Worm (Caenorhabditis elegans) whole organism, L2 larva: ENCODE results near the gene T26A8.4.
A peak's percentile ranks its signal among the peaks of the same experiment; 100 is the strongest.

Experiments
- C34F6.9 ChIP-seq: fragments of 150-350 bp; optimal IDR thresholded peaks from 2 replicates; lab custom pipeline; 2014; ENCODE audit warnings: missing biosample characterization, missing genetic modification characterization
- F13H6.1 ChIP-seq: sonication (generic microtip); optimal IDR thresholded peaks from 2 replicates; lab custom pipeline; 2016; ENCODE audit warnings: missing genetic modification characterization, missing compliant biosample characterization
- ZK546.5 ChIP-seq: sonication (generic microtip); optimal IDR thresholded peaks from 2 replicates; lab custom pipeline; 2017; ENCODE audit warnings: missing biosample characterization, missing genetic modification characterization
- alr-1 ChIP-seq: fragments of 150-350 bp; optimal IDR thresholded peaks from 2 replicates; lab custom pipeline; 2014; ENCODE audit warnings: missing biosample characterization, missing genetic modification characterization
- aly-2 ChIP-seq: fragments of 150-350 bp; optimal IDR thresholded peaks from 2 replicates; lab custom pipeline; 2014; ENCODE audit warnings: missing biosample characterization, missing genetic modification characterization
- ama-1 ChIP-seq: fragments of 150-350 bp; optimal IDR thresholded peaks from 2 replicates; lab custom pipeline; 2018; ENCODE audit warnings: inconsistent platforms
- blmp-1 ChIP-seq: sonication (generic microtip); optimal IDR thresholded peaks from 2 replicates; lab custom pipeline; 2017; ENCODE audit warnings: missing genetic modification characterization, mild to moderate bottlenecking, missing compliant biosample characterization, antibody characterized with exemption, moderate library complexity; ENCODE audit not compliant: insufficient read depth
- ceh-16 ChIP-seq: fragments of 150-350 bp; optimal IDR thresholded peaks from 2 replicates; lab custom pipeline; 2014; ENCODE audit warnings: missing biosample characterization, missing genetic modification characterization
- ceh-82 ChIP-seq: fragments of 150-350 bp; optimal IDR thresholded peaks from 2 replicates; lab custom pipeline; 2014; ENCODE audit warnings: missing biosample characterization, missing genetic modification characterization
- crh-2 ChIP-seq: sonication (generic microtip); optimal IDR thresholded peaks from 2 replicates; lab custom pipeline; 2017; ENCODE audit warnings: missing biosample characterization, missing genetic modification characterization
- dmd-4 ChIP-seq: sonication (generic microtip); optimal IDR thresholded peaks from 2 replicates; lab custom pipeline; 2017; ENCODE audit warnings: missing biosample characterization, missing genetic modification characterization
- egl-27 ChIP-seq: sonication (generic microtip); optimal IDR thresholded peaks from 3 replicates; lab custom pipeline; 2017; ENCODE audit warnings: missing biosample characterization, missing genetic modification reagents, missing genetic modification characterization
- elt-1 ChIP-seq: fragments of 150-350 bp; optimal IDR thresholded peaks from 2 replicates; lab custom pipeline; 2014; ENCODE audit warnings: missing biosample characterization, missing genetic modification characterization
- elt-3 ChIP-seq: sonication (generic microtip); optimal IDR thresholded peaks from 2 replicates; lab custom pipeline; 2017; ENCODE audit warnings: missing biosample characterization, missing genetic modification characterization
- fos-1 ChIP-seq: fragments of 150-350 bp; optimal IDR thresholded peaks from 2 replicates; lab custom pipeline; 2014; ENCODE audit warnings: missing biosample characterization, missing genetic modification characterization
- gmeb-1 ChIP-seq: fragments of 150-350 bp; optimal IDR thresholded peaks from 2 replicates; lab custom pipeline; 2014; ENCODE audit warnings: missing biosample characterization, missing genetic modification characterization
- lin-11 ChIP-seq: fragments of 150-350 bp; sonication (generic microtip); optimal IDR thresholded peaks from 2 replicates; lab custom pipeline; 2014; ENCODE audit warnings: missing biosample characterization, missing genetic modification characterization, inconsistent platforms, mixed read lengths
- lin-13 ChIP-seq: fragments of 150-350 bp; optimal IDR thresholded peaks from 2 replicates; lab custom pipeline; 2014; ENCODE audit warnings: missing biosample characterization, missing genetic modification reagents, missing genetic modification characterization
- mbf-1 ChIP-seq: sonication (generic microtip); optimal IDR thresholded peaks from 2 replicates; lab custom pipeline; 2017; ENCODE audit warnings: missing biosample characterization, missing genetic modification characterization
- mdl-1 ChIP-seq, 2 experiments: fragments of 150-350 bp in 1 of 2; sonication (generic microtip) in 1 of 2; optimal IDR thresholded peaks; 2 replicates each; lab custom pipeline; 2017; ENCODE audit warnings: missing biosample characterization in 2 of 2, missing genetic modification characterization in 2 of 2
- nhr-10 ChIP-seq: sonication (generic microtip); optimal IDR thresholded peaks from 2 replicates; lab custom pipeline; 2017; ENCODE audit warnings: missing biosample characterization, missing genetic modification characterization
- nhr-12 ChIP-seq: fragments of 150-350 bp; optimal IDR thresholded peaks from 2 replicates; lab custom pipeline; 2014; ENCODE audit warnings: missing biosample characterization, missing genetic modification characterization
- nhr-129 ChIP-seq: fragments of 150-350 bp; optimal IDR thresholded peaks from 2 replicates; lab custom pipeline; 2014; ENCODE audit warnings: missing biosample characterization, missing genetic modification characterization
- nhr-21 ChIP-seq: fragments of 150-350 bp; optimal IDR thresholded peaks from 2 replicates; lab custom pipeline; 2014; ENCODE audit warnings: missing biosample characterization, missing genetic modification characterization
- nhr-23 ChIP-seq: fragments of 150-350 bp; optimal IDR thresholded peaks from 2 replicates; lab custom pipeline; 2014; ENCODE audit warnings: missing biosample characterization, missing genetic modification reagents, missing genetic modification characterization
- nhr-237 ChIP-seq: fragments of 150-350 bp; optimal IDR thresholded peaks from 2 replicates; lab custom pipeline; 2014; ENCODE audit warnings: missing biosample characterization, missing genetic modification characterization
- nhr-25 ChIP-seq: fragments of 150-350 bp; sonication (generic microtip); optimal IDR thresholded peaks from 3 replicates; lab custom pipeline; 2014; ENCODE audit warnings: missing biosample characterization, missing genetic modification characterization
- nhr-6 ChIP-seq: fragments of 150-350 bp; optimal IDR thresholded peaks from 2 replicates; lab custom pipeline; 2014; ENCODE audit warnings: missing biosample characterization, missing genetic modification characterization
- nhr-77 ChIP-seq: fragments of 150-350 bp; optimal IDR thresholded peaks from 2 replicates; lab custom pipeline; 2014; ENCODE audit warnings: missing biosample characterization, missing genetic modification characterization
- sem-4 ChIP-seq: fragments of 150-350 bp; optimal IDR thresholded peaks from 2 replicates; lab custom pipeline; 2014; ENCODE audit warnings: missing biosample characterization, missing genetic modification reagents, missing genetic modification characterization
- sma-3 ChIP-seq: sonication (generic microtip); optimal IDR thresholded peaks from 2 replicates; lab custom pipeline; 2016; ENCODE audit warnings: missing genetic modification reagents, missing genetic modification characterization, missing compliant biosample characterization
- sma-9 ChIP-seq, 2 experiments: fragments of 150-350 bp in 1 of 2; sonication (generic microtip) in 1 of 2; optimal IDR thresholded peaks; 2 replicates each; lab custom pipeline; 2014 to 2016; ENCODE audit warnings: missing genetic modification characterization in 2 of 2, mild to moderate bottlenecking in 1 of 2, missing biosample characterization in 1 of 2, missing compliant biosample characterization in 1 of 2, missing genetic modification reagents in 1 of 2, moderate library complexity in 1 of 2
- snpc-4 ChIP-seq: fragments of 150-350 bp; optimal IDR thresholded peaks from 2 replicates; lab custom pipeline; 2014; ENCODE audit warnings: missing biosample characterization, missing genetic modification characterization
- unc-55 ChIP-seq: fragments of 150-350 bp; sonication (generic microtip); optimal IDR thresholded peaks from 3 replicates; lab custom pipeline; 2014; ENCODE audit warnings: missing biosample characterization, missing genetic modification reagents, missing genetic modification characterization
- ztf-11 ChIP-seq: sonication (generic microtip); optimal IDR thresholded peaks from 2 replicates; lab custom pipeline; 2017; ENCODE audit warnings: missing biosample characterization, missing genetic modification characterization
- ztf-4 ChIP-seq: fragments of 150-350 bp; optimal IDR thresholded peaks from 2 replicates; lab custom pipeline; 2014; ENCODE audit warnings: missing biosample characterization, missing genetic modification characterization

The T26A8.4 gene

DNA sequence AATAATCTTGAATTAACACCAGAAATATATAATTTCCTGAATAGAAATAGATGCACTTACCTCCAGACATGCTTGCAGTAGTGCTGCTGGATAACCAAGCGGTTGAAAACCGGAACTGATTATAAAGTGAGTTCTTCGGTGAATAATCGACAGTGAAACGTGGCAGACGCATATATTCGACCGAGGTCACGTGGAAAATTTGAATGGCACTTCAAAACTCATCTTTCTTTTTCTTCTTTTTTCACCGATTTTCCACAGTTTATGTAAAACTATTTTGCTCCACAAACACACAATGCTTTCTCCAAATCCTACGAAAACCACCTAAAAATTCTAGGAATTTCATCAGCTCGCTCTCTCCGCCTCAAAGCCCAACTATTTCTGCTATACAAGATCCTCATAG is 27.5 kb upstream of the T26A8.4 start, which contains the start of gene ant-1.4:
Gene ant-1.4 (minus strand): TSS at position 101 of the 400 bp plus-strand sequence.
- TF ChIP-seq lin-13 (GFP tag; lab: Kevin White, UChicago) (no peak), alr-1 (tag; lab: Kevin White, UChicago) (no peak), nhr-10 (no peak), nhr-237 (tag; lab: Kevin White, UChicago) (no peak), mbf-1 (tag; lab: Kevin White, UChicago) (no peak), lin-11 (tag; lab: Kevin White, UChicago) (no peak), nhr-12 (no peak), sma-3 (GFP tag; lab: Kevin White, UChicago) (no peak), elt-3 (tag; lab: Kevin White, UChicago) (no peak), ztf-11 (tag; lab: Kevin White, UChicago) (no peak), dmd-4 (no peak), egl-27 (no peak), nhr-77 (tag; lab: Kevin White, UChicago) (no peak)

DNA sequence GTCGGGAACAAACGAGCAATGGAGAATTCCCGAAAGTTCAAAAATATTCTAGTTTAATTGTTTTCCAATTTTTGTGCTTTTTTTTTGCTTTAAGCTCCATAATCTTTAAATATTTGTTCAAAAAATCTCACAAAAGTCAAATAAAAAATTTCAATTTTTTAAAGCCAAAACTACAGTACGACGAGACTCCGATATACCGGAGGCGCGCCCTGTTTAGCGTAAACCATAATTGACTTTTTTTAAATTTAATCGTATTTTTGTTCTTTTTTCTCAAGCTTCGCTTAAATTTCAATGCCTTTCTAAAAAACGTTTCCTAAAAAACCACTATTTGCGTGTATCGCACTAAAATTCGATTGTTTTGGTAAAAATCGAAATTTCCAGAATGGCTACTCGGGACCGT is 24.2 kb upstream of the T26A8.4 start, which contains the start of gene syx-4:
Gene syx-4 (plus strand): TSS at position 382 of the 400 bp plus-strand sequence.
- no peak for TF ChIP-seq nhr-10
- TF ChIP-seq crh-2 = no peak
- no peak for TF ChIP-seq blmp-1 (tag; lab: Kevin White, UChicago)
- TF ChIP-seq egl-27 = no peak
- no peak for TF ChIP-seq unc-55 (GFP tag; lab: Kevin White, UChicago)
- TF ChIP-seq ZK546.5 (tag; lab: Kevin White, UChicago) = no peak

- TF ChIP-seq ZK546.5 (tag; lab: Kevin White, UChicago) = no peak
- TF ChIP-seq fos-1 (tag; lab: Kevin White, UChicago) = peak; percentile 44
Observed at ce11 chrIV:8454076-8454475, 21.4 kb upstream of the T26A8.4 start.

- TF ChIP-seq ztf-4 (tag; lab: Kevin White, UChicago) = no peak
- TF ChIP-seq nhr-129 (tag; lab: Kevin White, UChicago) = peak; percentile 4
- no peak for TF ChIP-seq F13H6.1 (tag; lab: Kevin White, UChicago)
- TF ChIP-seq mdl-1 (tag; optimal IDR thresholded peaks at IDR 0.05; lab: Kevin White, UChicago) = no peak
- no peak for TF ChIP-seq sem-4 (tag; lab: Kevin White, UChicago)
- TF ChIP-seq elt-3 (tag; lab: Kevin White, UChicago) = no peak
- TF ChIP-seq ceh-16 = no peak
- TF ChIP-seq ZK546.5 (tag; lab: Kevin White, UChicago) = no peak
- no peak for TF ChIP-seq nhr-12
- no peak for TF ChIP-seq sma-3 (GFP tag; lab: Kevin White, UChicago)
- TF ChIP-seq ceh-82 = no peak
- peak; percentile 55 for TF ChIP-seq sma-9 (GFP tag; optimal IDR thresholded peaks at IDR 0.05; lab: Kevin White, UChicago)
- TF ChIP-seq sma-9 (tag; optimal IDR thresholded peaks at IDR 0.05; lab: Kevin White, UChicago) = no peak
- no peak for TF ChIP-seq alr-1 (tag; lab: Kevin White, UChicago)
- no peak for TF ChIP-seq nhr-21 (tag; lab: Kevin White, UChicago)
- no peak for TF ChIP-seq mbf-1 (tag; lab: Kevin White, UChicago)
- TF ChIP-seq gmeb-1 = peak; percentile 19
- peak; percentile 63 for TF ChIP-seq crh-2
- TF ChIP-seq nhr-23 (tag; lab: Kevin White, UChicago) = no peak
- no peak for TF ChIP-seq C34F6.9 (tag; lab: Kevin White, UChicago)
- no peak for TF ChIP-seq nhr-6
- TF ChIP-seq snpc-4 (tag; lab: Kevin White, UChicago) = no peak
- TF ChIP-seq aly-2 (tag; lab: Kevin White, UChicago) = no peak
- no peak for TF ChIP-seq ztf-11 (tag; lab: Kevin White, UChicago)
- no peak for TF ChIP-seq nhr-237 (tag; lab: Kevin White, UChicago)
- no peak for TF ChIP-seq egl-27
- TF ChIP-seq nhr-25 (tag; lab: Kevin White, UChicago) = no peak
- no peak for TF ChIP-seq elt-1 (tag; lab: Kevin White, UChicago)
- peak; percentile 65 for TF ChIP-seq fos-1 (tag; lab: Kevin White, UChicago)
- no peak for TF ChIP-seq ama-1 (lab: Kevin White, UChicago)
Observed at ce11 chrIV:8453178-8453577, 20.5 kb upstream of the T26A8.4 start.
